Worm (Caenorhabditis elegans): Measurements from ENCODE around the gene ZK402.2.
A peak's percentile ranks its signal among the peaks of the same experiment; 100 is the strongest.

The ZK402.2 gene

ce11 chrX:1395793-1396192, 7.8 kb upstream of the ZK402.2 start (continued):
- TF ChIP-seq tbx-2 (tag; optimal IDR thresholded peaks at IDR 0.05) (peak; percentile 33), efl-3 (GFP tag; optimal IDR thresholded peaks at IDR 0.05) (no peak), nhr-20 (tag; optimal IDR thresholded peaks at IDR 0.05) (peak; percentile 49), elt-2 (tag; optimal IDR thresholded peaks at IDR 0.05) (no peak), lin-14 (GFP tag; optimal IDR thresholded peaks at IDR 0.05) (peak; percentile 40), tlp-1 (tag; optimal IDR thresholded peaks at IDR 0.05) (no peak), unc-98 (GFP tag; IDR thresholded peaks at IDR 0.05) (no peak), fkh-8 (tag; optimal IDR thresholded peaks at IDR 0.05) (no peak), alr-1 (tag; optimal IDR thresholded peaks at IDR 0.05; ENCODE audit: borderline replicate concordance) (no peak), sup-37 (GFP tag; optimal IDR thresholded peaks at IDR 0.05) (no peak), efl-1 (optimal IDR thresholded peaks at IDR 0.05) (no peak), efl-1 (GFP tag; optimal IDR thresholded peaks at IDR 0.05 in 1 of 2) (no peak), elt-3 (tag; optimal IDR thresholded peaks at IDR 0.05) (peak in 1 of 6 experiments; percentile 87), nhr-47 (tag; optimal IDR thresholded peaks at IDR 0.05) (no peak), unc-130 (tag; optimal IDR thresholded peaks at IDR 0.05) (no peak), unc-62 (GFP tag; optimal IDR thresholded peaks at IDR 0.05) (no peak), hpl-2 (GFP tag; optimal IDR thresholded peaks at IDR 0.05) (no peak), snpc-4 (tag; optimal IDR thresholded peaks at IDR 0.05) (no peak), lir-3 (tag; optimal IDR thresholded peaks at IDR 0.05; ENCODE audit: poor library complexity) (no peak), mab-9 (GFP tag; IDR thresholded peaks at IDR 0.05) (no peak), lin-13 (GFP tag; optimal IDR thresholded peaks at IDR 0.05) (no peak), lin-39 (tag; optimal IDR thresholded peaks at IDR 0.05) (no peak), nhr-19 (GFP tag; conservative IDR thresholded peaks at IDR 0.05) (peak; percentile 71), mdl-1 (tag; optimal IDR thresholded peaks at IDR 0.05) (peak in 1 of 2 experiments; percentile 19), fkh-10 (GFP tag; optimal IDR thresholded peaks at IDR 0.05) (no peak), rnt-1 (tag; optimal IDR thresholded peaks at IDR 0.05) (peak; percentile 39), sox-4 (tag; optimal IDR thresholded peaks at IDR 0.05) (no peak), nhr-76 (tag; optimal IDR thresholded peaks at IDR 0.05) (no peak), ceh-88 (GFP tag; IDR thresholded peaks at IDR 0.05) (no peak), zag-1 (tag; optimal IDR thresholded peaks at IDR 0.05) (no peak), nhr-71 (tag; optimal IDR thresholded peaks at IDR 0.05) (peak; percentile 63), nhr-12 (tag; optimal IDR thresholded peaks at IDR 0.05) (no peak), F16B12.6 (tag; optimal IDR thresholded peaks at IDR 0.05) (no peak), ceh-90 (tag; optimal IDR thresholded peaks at IDR 0.05) (no peak), ceh-63 (GFP tag; optimal IDR thresholded peaks at IDR 0.05) (no peak), ets-5 (GFP tag; IDR thresholded peaks at IDR 0.05) (no peak), nhr-237 (tag; optimal IDR thresholded peaks at IDR 0.05) (no peak), aha-1 (tag; optimal IDR thresholded peaks at IDR 0.05) (no peak), ceh-8 (GFP tag; optimal IDR thresholded peaks at IDR 0.05) (no peak), fos-1 (tag; optimal IDR thresholded peaks at IDR 0.05) (no peak), pax-3 (tag; optimal IDR thresholded peaks at IDR 0.05) (no peak), mef-2 (tag; optimal IDR thresholded peaks at IDR 0.05) (no peak), C34B4.2 (tag; optimal IDR thresholded peaks at IDR 0.05) (no peak), snu-23 (GFP tag; optimal IDR thresholded peaks at IDR 0.05) (peak; percentile 18), dsc-1 (tag; optimal IDR thresholded peaks at IDR 0.05) (no peak), aly-2 (tag; optimal IDR thresholded peaks at IDR 0.05) (no peak), C16A3.4 (tag; optimal IDR thresholded peaks at IDR 0.05) (no peak), hlh-4 (tag; optimal IDR thresholded peaks at IDR 0.05) (no peak)

Measured in whole organism, L1 larva.